Worm (Caenorhabditis elegans) whole organism, early embryonic: ENCODE data around the gene R09F10.3.

ENCODE experiments used
- B0310.2 ChIP-seq: sonication (generic microtip); optimal IDR thresholded peaks from 2 replicates; lab custom pipeline; 2016; ENCODE audit warnings: mild to moderate bottlenecking, missing genetic modification characterization, missing compliant biosample characterization
- F13C5.2 ChIP-seq: sonication (generic microtip); optimal IDR thresholded peaks from 2 replicates; lab custom pipeline; 2017; ENCODE audit warnings: mild to moderate bottlenecking, missing genetic modification characterization, inconsistent platforms, missing compliant biosample characterization
- aly-1 ChIP-seq: sonication (generic microtip); optimal IDR thresholded peaks from 2 replicates; lab custom pipeline; 2016; ENCODE audit warnings: missing genetic modification characterization, missing compliant biosample characterization
- ama-1 ChIP-seq: fragments of 150-350 bp; optimal IDR thresholded peaks from 2 replicates; lab custom pipeline; 2014
- ceh-13 ChIP-seq: fragments of 200-800 bp; sonication (Bioruptor generic); optimal IDR thresholded peaks from 2 replicates; lab custom pipeline; 2018; ENCODE audit warnings: mild to moderate bottlenecking, missing genetic modification characterization, missing compliant biosample characterization
- ceh-36 ChIP-seq: sonication (generic microtip); optimal IDR thresholded peaks from 2 replicates; lab custom pipeline; 2016; ENCODE audit warnings: missing genetic modification characterization, inconsistent platforms, missing compliant biosample characterization
- ets-7 ChIP-seq: sonication (generic microtip); optimal IDR thresholded peaks from 2 replicates; lab custom pipeline; 2016; ENCODE audit warnings: missing genotype, missing genetic modification characterization, missing compliant biosample characterization
- flt-1 ChIP-seq: fragments of 200-800 bp; sonication (Bioruptor generic); IDR thresholded peaks from 2 replicates; pipeline ENCODE4 v1.3.6; 2022; ENCODE audit warnings: missing genetic modification characterization, missing compliant biosample characterization
- hmbx-1 ChIP-seq: sonication (generic microtip); optimal IDR thresholded peaks from 2 replicates; lab custom pipeline; 2016; ENCODE audit warnings: mild to moderate bottlenecking, missing genetic modification characterization, missing compliant biosample characterization
- hmg-4 ChIP-seq: fragments of 200-800 bp; sonication (Bioruptor generic); optimal IDR thresholded peaks from 2 replicates; lab custom pipeline; 2018; ENCODE audit warnings: mild to moderate bottlenecking, missing genetic modification characterization, missing compliant biosample characterization
- hnd-1 ChIP-seq: sonication (generic microtip); optimal IDR thresholded peaks from 2 replicates; lab custom pipeline; 2016; ENCODE audit warnings: missing genetic modification characterization, missing compliant biosample characterization
- pes-1 ChIP-seq: fragments of 200-800 bp; sonication (Bioruptor generic); IDR thresholded peaks from 2 replicates; pipeline ENCODE4 v1.3.6; 2022; ENCODE audit warnings: missing genetic modification reagents, missing genetic modification characterization, missing compliant biosample characterization
- scrt-1 ChIP-seq: fragments of 200-800 bp; sonication (Bioruptor generic); IDR thresholded peaks from 2 replicates; pipeline ENCODE4 v1.3.6; 2022; ENCODE audit warnings: missing genetic modification characterization, missing compliant biosample characterization
- sea-1 ChIP-seq: fragments of 200-800 bp; sonication (Bioruptor generic); conservative IDR thresholded peaks from 2 replicates; pipeline ENCODE4 v1.3.6; 2022; ENCODE audit warnings: missing genetic modification characterization, missing compliant biosample characterization
- tbx-11 ChIP-seq: fragments of 200-800 bp; sonication (Bioruptor generic); IDR thresholded peaks from 2 replicates; pipeline ENCODE4 v1.3.6; 2022; ENCODE audit warnings: missing genetic modification characterization, missing compliant biosample characterization
- tbx-37 ChIP-seq: fragments of 200-800 bp; sonication (Bioruptor generic); conservative IDR thresholded peaks from 2 replicates; pipeline ENCODE4 v1.3.6; 2022; ENCODE audit warnings: missing genetic modification reagents, missing genetic modification characterization, missing compliant biosample characterization
- tra-4 ChIP-seq: sonication (generic microtip); optimal IDR thresholded peaks from 2 replicates; lab custom pipeline; 2017; ENCODE audit warnings: missing genetic modification characterization, missing compliant biosample characterization

The R09F10.3 gene

ce11 chrX:8284003-8284402 lies 10.4 kb upstream of the R09F10.3 start:
- no peak for TF ChIP-seq ceh-36 (tag; lab: Kevin White, UChicago)
- TF ChIP-seq ama-1 (lab: Kevin White, UChicago): no peak
- TF ChIP-seq tra-4 (tag; lab: Kevin White, UChicago): no peak
- no peak for TF ChIP-seq sea-1 (GFP tag; lab: Robert Waterston, UW)
- no peak for TF ChIP-seq tbx-37 (GFP tag; lab: Robert Waterston, UW)
- TF ChIP-seq hmbx-1 (tag; lab: Kevin White, UChicago): no peak
- no peak for TF ChIP-seq tbx-11 (GFP tag; lab: Robert Waterston, UW)
- TF ChIP-seq B0310.2: no peak
- TF ChIP-seq flt-1 (GFP tag; lab: Robert Waterston, UW): no peak
- no peak for TF ChIP-seq scrt-1 (GFP tag; lab: Robert Waterston, UW)
- TF ChIP-seq ets-7 (tag; lab: Kevin White, UChicago): no peak
- TF ChIP-seq F13C5.2: no peak
- no peak for TF ChIP-seq ceh-13 (GFP tag; lab: Kevin White, UChicago)
- no peak for TF ChIP-seq hnd-1 (tag; lab: Kevin White, UChicago)
- TF ChIP-seq hmg-4: no peak
- no peak for TF ChIP-seq aly-1
- TF ChIP-seq pes-1 (GFP tag; lab: Robert Waterston, UW): no peak

- no peak for TF ChIP-seq flt-1 (GFP tag; lab: Robert Waterston, UW)
- TF ChIP-seq ceh-36 (tag; lab: Kevin White, UChicago): no peak
- TF ChIP-seq scrt-1 (GFP tag; lab: Robert Waterston, UW): no peak
- no peak for TF ChIP-seq hmg-4
- no peak for TF ChIP-seq hnd-1 (tag; lab: Kevin White, UChicago)
- no peak for TF ChIP-seq ceh-13 (GFP tag; lab: Kevin White, UChicago)
- no peak for TF ChIP-seq hmbx-1 (tag; lab: Kevin White, UChicago)
- TF ChIP-seq tbx-11 (GFP tag; lab: Robert Waterston, UW): no peak
- no peak for TF ChIP-seq tra-4 (tag; lab: Kevin White, UChicago)
- TF ChIP-seq F13C5.2: no peak
- no peak for TF ChIP-seq tbx-37 (GFP tag; lab: Robert Waterston, UW)
- TF ChIP-seq B0310.2: no peak
- TF ChIP-seq ets-7 (tag; lab: Kevin White, UChicago): no peak
Observed at ce11 chrX:8285169-8285796, 9.1 kb upstream of the R09F10.3 start, which contains the start of the genes fis-2 and F13B9.2. Gene fis-2, minus strand, starts transcription at chrX:8285219. Gene F13B9.2, plus strand, starts transcription at chrX:8285683.

- TF ChIP-seq ceh-13 (GFP tag; lab: Kevin White, UChicago) (no peak), tbx-37 (GFP tag; lab: Robert Waterston, UW) (no peak), F13C5.2 (no peak), tra-4 (tag; lab: Kevin White, UChicago) (no peak), sea-1 (GFP tag; lab: Robert Waterston, UW) (no peak), tbx-11 (GFP tag; lab: Robert Waterston, UW) (no peak), ceh-36 (tag; lab: Kevin White, UChicago) (no peak), aly-1 (no peak), hmbx-1 (tag; lab: Kevin White, UChicago) (no peak), ama-1 (lab: Kevin White, UChicago) (no peak), flt-1 (GFP tag; lab: Robert Waterston, UW) (no peak), B0310.2 (no peak), scrt-1 (GFP tag; lab: Robert Waterston, UW) (no peak), hnd-1 (tag; lab: Kevin White, UChicago) (no peak)
Observed at ce11 chrX:8286164-8286563, 8.3 kb upstream of the R09F10.3 start.

ce11 chrX:8286740-8287299 lies 7.6 kb upstream of the R09F10.3 start, which contains the start of gene sec-16A.2:
Gene sec-16A.2, plus strand, starts transcription at chrX:8287249.
- TF ChIP-seq F13C5.2 (peak; percentile 0), hmg-4 (peak; percentile 67), tra-4 (tag; lab: Kevin White, UChicago) (no peak), ceh-36 (tag; lab: Kevin White, UChicago) (no peak), ceh-13 (GFP tag; lab: Kevin White, UChicago) (no peak), flt-1 (GFP tag; lab: Robert Waterston, UW) (0 out of 2 replicates have a peak, but pooled peaks have one; percentile 2), pes-1 (GFP tag; lab: Robert Waterston, UW) (no peak), hnd-1 (tag; lab: Kevin White, UChicago) (no peak), sea-1 (GFP tag; lab: Robert Waterston, UW) (no peak)

ce11 chrX:8297333-8297732 lies 2.9 kb downstream of the R09F10.3 start:
- no peak for TF ChIP-seq pes-1 (GFP tag; lab: Robert Waterston, UW)
- no peak for TF ChIP-seq tbx-37 (GFP tag; lab: Robert Waterston, UW)
- TF ChIP-seq B0310.2: no peak
- TF ChIP-seq F13C5.2: no peak
- TF ChIP-seq ceh-13 (GFP tag; lab: Kevin White, UChicago): no peak
- TF ChIP-seq ceh-36 (tag; lab: Kevin White, UChicago): no peak
- TF ChIP-seq scrt-1 (GFP tag; lab: Robert Waterston, UW): no peak
- TF ChIP-seq tbx-11 (GFP tag; lab: Robert Waterston, UW): no peak
- TF ChIP-seq ets-7 (tag; lab: Kevin White, UChicago): no peak
- no peak for TF ChIP-seq hmg-4

- TF ChIP-seq ceh-13 (GFP tag; lab: Kevin White, UChicago): no peak
- TF ChIP-seq scrt-1 (GFP tag; lab: Robert Waterston, UW): no peak
- TF ChIP-seq pes-1 (GFP tag; lab: Robert Waterston, UW): no peak
- no peak for TF ChIP-seq ama-1 (lab: Kevin White, UChicago)
- TF ChIP-seq hmbx-1 (tag; lab: Kevin White, UChicago): no peak
- TF ChIP-seq hnd-1 (tag; lab: Kevin White, UChicago): no peak
- TF ChIP-seq tra-4 (tag; lab: Kevin White, UChicago): no peak
- TF ChIP-seq sea-1 (GFP tag; lab: Robert Waterston, UW): no peak
- no peak for TF ChIP-seq ceh-36 (tag; lab: Kevin White, UChicago)
- no peak for TF ChIP-seq hmg-4
- TF ChIP-seq flt-1 (GFP tag; lab: Robert Waterston, UW): no peak
- TF ChIP-seq ets-7 (tag; lab: Kevin White, UChicago): no peak
- no peak for TF ChIP-seq tbx-11 (GFP tag; lab: Robert Waterston, UW)
- no peak for TF ChIP-seq tbx-37 (GFP tag; lab: Robert Waterston, UW)
- no peak for TF ChIP-seq aly-1
- no peak for TF ChIP-seq F13C5.2
Observed at ce11 chrX:8299554-8299953, 5.1 kb downstream of the R09F10.3 start, which contains the start of gene ced-13. Gene ced-13, minus strand, starts transcription at chrX:8299654.
